Fruit fly (Drosophila melanogaster): ENCODE results near the gene CG1105.
A peak's percentile ranks its signal among the peaks of the same experiment; 100 is the strongest.

Gene CG1105

dm6 chr3R:7034440-7034839 lies 32.5 kb downstream of the CG1105 start (continued):
- no peak for TF ChIP-seq CG11695 (GFP tag; IDR thresholded peaks at IDR 0.05)
- no peak for TF ChIP-seq CG1603 (tag; optimal IDR thresholded peaks at IDR 0.05)
- TF ChIP-seq Hr51 (GFP tag; optimal IDR thresholded peaks at IDR 0.05), result no peak
- no peak for TF ChIP-seq CG3838 (GFP tag; optimal IDR thresholded peaks at IDR 0.05)
- no peak for TF ChIP-seq CG10543 (GFP tag; optimal IDR thresholded peaks at IDR 0.05)
- peak; percentile 6 for TF ChIP-seq grn (GFP tag; optimal IDR thresholded peaks at IDR 0.05)
- TF ChIP-seq Chrac-16 (GFP tag; optimal IDR thresholded peaks at IDR 0.05), result no peak
- no peak for TF ChIP-seq lab (GFP tag; optimal IDR thresholded peaks at IDR 0.05)
- no peak for TF ChIP-seq CG6765 (GFP tag; optimal IDR thresholded peaks at IDR 0.05)

dm6 chr3R:7033707-7034106 lies 33.2 kb downstream of the CG1105 start:
- TF ChIP-seq cad (GFP tag; optimal IDR thresholded peaks at IDR 0.05) (peak; percentile 83), zen (tag; optimal IDR thresholded peaks at IDR 0.05) (peak; percentile 50), slou (GFP tag; optimal IDR thresholded peaks at IDR 0.05) (no peak), HLHmδ (GFP tag; optimal IDR thresholded peaks at IDR 0.05) (no peak), twi (tag; optimal IDR thresholded peaks at IDR 0.05) (peak; percentile 2), CG15479 (GFP tag; optimal IDR thresholded peaks at IDR 0.05) (peak; percentile 36)

- TF ChIP-seq tll (GFP tag; optimal IDR thresholded peaks at IDR 0.05) (peak in 1 of 2 experiments; percentile 13), caup (GFP tag; optimal IDR thresholded peaks at IDR 0.05; ENCODE audit: severe bottlenecking) (no peak), H2.0 (GFP tag; IDR thresholded peaks at IDR 0.05) (no peak), tap (tag; optimal IDR thresholded peaks at IDR 0.05) (no peak), tna (GFP tag; IDR thresholded peaks at IDR 0.05; ENCODE audit: partially characterized antibody) (no peak), D (optimal IDR thresholded peaks at IDR 0.05) (peak; percentile 49), D (GFP tag; optimal IDR thresholded peaks at IDR 0.05) (no peak), emc (GFP tag; optimal IDR thresholded peaks at IDR 0.05) (no peak), Hr78 (GFP tag; optimal IDR thresholded peaks at IDR 0.05) (no peak), CG1832 (GFP tag; optimal IDR thresholded peaks at IDR 0.05) (peak; percentile 53), CG14050 (GFP tag; IDR thresholded peaks at IDR 0.05) (no peak), CG9817 (tag; optimal IDR thresholded peaks at IDR 0.05) (no peak), grau (tag; optimal IDR thresholded peaks at IDR 0.05) (no peak), Hmr (GFP tag; optimal IDR thresholded peaks at IDR 0.05) (no peak), wor (GFP tag; IDR thresholded peaks at IDR 0.05) (no peak), en (GFP tag; optimal IDR thresholded peaks at IDR 0.05) (no peak), zen (tag; optimal IDR thresholded peaks at IDR 0.05) (peak; percentile 14), Max (GFP tag; optimal IDR thresholded peaks at IDR 0.05) (no peak), Bgb (GFP tag; IDR thresholded peaks at IDR 0.05; ENCODE audit: partially characterized antibody) (no peak), CG4328 (GFP tag; optimal IDR thresholded peaks at IDR 0.05) (no peak), Hr39 (optimal IDR thresholded peaks at IDR 0.05) (no peak), Dip2 (GFP tag; IDR thresholded peaks at IDR 0.05) (no peak), cad (GFP tag; optimal IDR thresholded peaks at IDR 0.05) (peak; percentile 83), CG6272 (GFP tag; IDR thresholded peaks at IDR 0.05) (no peak), Lpt (GFP tag; optimal IDR thresholded peaks at IDR 0.05) (no peak), fd96Cb (tag; optimal IDR thresholded peaks at IDR 0.05) (no peak), Nf-YC (tag; optimal IDR thresholded peaks at IDR 0.05) (no peak), cg (GFP tag; optimal IDR thresholded peaks at IDR 0.05) (peak; percentile 52), CG15479 (GFP tag; optimal IDR thresholded peaks at IDR 0.05) (peak; percentile 67), CG2129 (GFP tag; IDR thresholded peaks at IDR 0.05; ENCODE audit: partially characterized antibody) (no peak), CG4360 (GFP tag; IDR thresholded peaks at IDR 0.05) (peak; percentile 74), mam (GFP tag; optimal IDR thresholded peaks at IDR 0.05) (no peak), CG18764 (GFP tag; optimal IDR thresholded peaks at IDR 0.05) (no peak), Nf-YB (GFP tag; optimal IDR thresholded peaks at IDR 0.05) (no peak), CG15011 (GFP tag; optimal IDR thresholded peaks at IDR 0.05) (no peak)
Observed at dm6 chr3R:7031553-7031952, 35.4 kb downstream of the CG1105 start.
